Fruit fly (Drosophila melanogaster): ENCODE data around the gene CG33223.
A peak's percentile ranks its signal among the peaks of the same experiment; 100 is the strongest.

CG33223 gene

DNA sequence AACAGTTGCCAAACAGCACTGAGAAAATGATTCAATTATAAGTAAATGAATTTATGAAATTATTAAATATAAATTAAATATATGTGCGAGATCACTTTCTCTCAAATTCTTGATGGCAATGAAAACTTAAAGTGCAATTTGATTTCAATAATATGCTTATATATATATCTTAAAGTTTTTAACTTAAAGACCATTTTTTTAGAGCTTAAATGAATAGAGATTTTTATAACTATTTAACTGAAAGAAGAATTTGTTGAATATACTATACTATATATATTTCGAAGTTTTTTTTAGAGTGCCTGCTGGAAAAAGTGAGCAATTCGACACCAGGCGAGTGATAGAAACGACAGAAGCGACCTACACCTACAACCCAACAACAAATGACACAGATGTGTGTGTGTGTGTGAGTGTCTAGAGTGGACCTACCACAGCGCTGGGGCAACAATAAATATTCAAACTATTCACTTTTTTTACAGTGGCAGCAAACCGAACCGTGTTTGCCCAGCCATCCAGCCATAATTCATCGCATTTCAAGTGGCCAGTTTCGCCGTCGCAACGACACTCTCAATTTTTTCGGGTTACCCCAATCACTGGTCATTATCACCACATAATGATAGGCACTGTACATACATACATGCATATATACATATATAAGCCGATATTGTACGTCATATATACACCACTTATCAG lies 38.7 kb downstream of the CG33223 start (continued):
- TF ChIP-seq ind (GFP tag; optimal IDR thresholded peaks at IDR 0.05) (no peak), CG4854 (GFP tag; optimal IDR thresholded peaks at IDR 0.05) (no peak), gcm2 (GFP tag; optimal IDR thresholded peaks at IDR 0.05) (no peak), pfk (GFP tag; optimal IDR thresholded peaks at IDR 0.05) (no peak), Ssrp (tag; optimal IDR thresholded peaks at IDR 0.05) (peak; percentile 81), pros (GFP tag; optimal IDR thresholded peaks at IDR 0.05) (no peak), nau (GFP tag; optimal IDR thresholded peaks at IDR 0.05) (no peak), CG12104 (GFP tag; optimal IDR thresholded peaks at IDR 0.05) (no peak), CG31388 (GFP tag; optimal IDR thresholded peaks at IDR 0.05) (no peak), NfI (GFP tag; optimal IDR thresholded peaks at IDR 0.05) (no peak), MESR4 (GFP tag; optimal IDR thresholded peaks at IDR 0.05) (no peak), sna (GFP tag; IDR thresholded peaks at IDR 0.05; ENCODE audit: partially characterized antibody) (no peak), eve (GFP tag; optimal IDR thresholded peaks at IDR 0.05) (no peak), CG3163 (GFP tag; optimal IDR thresholded peaks at IDR 0.05) (no peak), CG11093 (GFP tag; IDR thresholded peaks at IDR 0.05) (no peak), otp (GFP tag; IDR thresholded peaks at IDR 0.05) (no peak), CG11504 (tag; optimal IDR thresholded peaks at IDR 0.05) (peak; percentile 72), dmrt11E (tag; optimal IDR thresholded peaks at IDR 0.05) (peak; percentile 92), BEAF-32 (GFP tag; optimal IDR thresholded peaks at IDR 0.05) (peak; percentile 7), CG10959 (GFP tag; IDR thresholded peaks at IDR 0.05) (peak; percentile 29; the same call in 1 of the 2 replicates), CG8290 (GFP tag; optimal IDR thresholded peaks at IDR 0.05) (no peak), CG8290 (tag; optimal IDR thresholded peaks at IDR 0.05) (peak in 1 of 2 experiments; percentile 76), unc-4 (GFP tag; IDR thresholded peaks at IDR 0.05; ENCODE audit: partially characterized antibody) (no peak), CG17829 (tag; optimal IDR thresholded peaks at IDR 0.05) (peak; percentile 88), slp2 (GFP tag; optimal IDR thresholded peaks at IDR 0.05) (no peak), CG7928 (GFP tag; optimal IDR thresholded peaks at IDR 0.05) (no peak), Dip3 (GFP tag; optimal IDR thresholded peaks at IDR 0.05) (no peak), CG43689 (GFP tag; IDR thresholded peaks at IDR 0.05) (no peak), Hr3 (GFP tag; optimal IDR thresholded peaks at IDR 0.05) (peak; percentile 45), YL-1 (GFP tag; optimal IDR thresholded peaks at IDR 0.05) (no peak), CG32532 (GFP tag; IDR thresholded peaks at IDR 0.05) (no peak), CG17802 (tag; optimal IDR thresholded peaks at IDR 0.05) (no peak), CG31441 (GFP tag; IDR thresholded peaks at IDR 0.05) (peak; percentile 83), Trl (optimal IDR thresholded peaks at IDR 0.05) (no peak), Trl (GFP tag; optimal IDR thresholded peaks at IDR 0.05) (no peak), Lpt (GFP tag; optimal IDR thresholded peaks at IDR 0.05) (no peak)

DNA sequence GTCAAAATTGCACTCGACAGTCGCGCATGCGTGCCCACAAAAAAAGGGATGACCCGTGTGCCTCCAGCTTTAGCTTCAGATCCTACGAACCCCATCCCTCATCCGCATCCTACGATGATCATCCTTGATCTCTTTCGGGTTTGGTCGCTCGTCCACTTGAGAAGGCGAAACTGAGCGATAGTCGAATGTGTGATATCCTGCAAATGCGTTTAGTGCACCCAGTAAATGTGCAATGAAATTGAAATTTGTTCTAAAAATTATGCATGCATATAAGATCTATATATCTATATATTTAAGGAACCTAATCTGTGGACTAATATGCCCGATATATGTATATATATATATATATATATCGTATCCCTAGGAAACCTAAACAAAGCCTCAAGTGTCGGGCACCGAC lies 39.4 kb downstream of the CG33223 start:
- peak; percentile 68 for TF ChIP-seq CG8765 (GFP tag; IDR thresholded peaks at IDR 0.05)
- peak in 1 of 2 experiments; percentile 39 for TF ChIP-seq pan (optimal IDR thresholded peaks at IDR 0.05)
- TF ChIP-seq pan (GFP tag; optimal IDR thresholded peaks at IDR 0.05 in 1 of 2, IDR thresholded peaks at IDR 0.05 in 1 of 2), result no peak
- TF ChIP-seq Xrp1 (GFP tag; IDR thresholded peaks at IDR 0.05), result peak; percentile 28; the same call in 1 of the 2 replicates
- TF ChIP-seq Rx (GFP tag; IDR thresholded peaks at IDR 0.05), result peak; percentile 6; the same call in 1 of the 2 replicates
- TF ChIP-seq prd (optimal IDR thresholded peaks at IDR 0.05), result no peak
- peak; percentile 63; the same call in 2 of the 3 replicates for TF ChIP-seq prd (GFP tag; IDR thresholded peaks at IDR 0.05)
- TF ChIP-seq CG15696 (tag; optimal IDR thresholded peaks at IDR 0.05), result peak; percentile 70
- peak; percentile 25 for TF ChIP-seq CG30431 (GFP tag; optimal IDR thresholded peaks at IDR 0.05)
- no peak for TF ChIP-seq Nf-YC (tag; optimal IDR thresholded peaks at IDR 0.05)
- peak; percentile 52; the same call in 2 of the 3 replicates for TF ChIP-seq zfh1 (GFP tag; IDR thresholded peaks at IDR 0.05)
- TF ChIP-seq CG4404 (GFP tag; IDR thresholded peaks at IDR 0.05), result peak; percentile 71
- TF ChIP-seq Ets65A (GFP tag), result peak; percentile 18
- no peak for TF ChIP-seq ind (GFP tag; optimal IDR thresholded peaks at IDR 0.05)
- TF ChIP-seq CG17912 (GFP tag; optimal IDR thresholded peaks at IDR 0.05), result no peak
- peak; percentile 63 for TF ChIP-seq fd102C (GFP tag; optimal IDR thresholded peaks at IDR 0.05)
- TF ChIP-seq D19B (GFP tag; optimal IDR thresholded peaks at IDR 0.05), result peak; percentile 37
- TF ChIP-seq CG2875 (GFP tag; optimal IDR thresholded peaks at IDR 0.05), result no peak
- no peak for TF ChIP-seq crc (GFP tag; optimal IDR thresholded peaks at IDR 0.05)
